Worm (Caenorhabditis elegans): Measurements from ENCODE around the gene srh-2.

DNA sequence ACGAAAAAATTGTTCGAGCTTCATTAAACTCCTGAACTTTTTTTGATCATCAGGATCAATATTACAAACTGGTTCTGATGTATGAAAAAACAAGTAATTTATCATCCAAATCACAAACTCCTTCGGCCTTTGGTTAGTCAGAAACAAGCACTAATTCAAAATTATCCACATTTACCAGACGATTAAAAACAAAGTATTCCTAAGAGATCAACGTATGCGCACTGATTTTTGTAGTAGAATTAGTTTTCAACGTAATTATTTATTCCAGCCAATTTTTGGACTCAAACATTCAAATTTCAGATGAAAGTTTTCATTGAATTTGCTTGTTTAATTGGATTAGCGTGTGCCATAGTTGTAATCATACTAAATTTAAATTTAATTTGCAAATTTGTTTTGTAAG is 21.2 kb upstream of the srh-2 start, which contains the start of gene srbc-38:
- TF ChIP-seq him-1 (tag; optimal IDR thresholded peaks at IDR 0.05), result no peak
- no peak for TF ChIP-seq dao-5 (tag; optimal IDR thresholded peaks at IDR 0.05)
- TF ChIP-seq W03F9.2 (tag; optimal IDR thresholded peaks at IDR 0.05), result no peak

Data from whole organism, L4/young adult.